Fruit fly (Drosophila melanogaster) whole organism, prepupa: ENCODE measurements around the gene Clc.

Source experiments
- Blimp-1 ChIP-seq: fragments of 200-800 bp; sonication (Bioruptor generic); optimal IDR thresholded peaks from 3 replicates; lab custom pipeline; 2017; ENCODE audit warnings: missing biosample characterization, missing genetic modification characterization, mild to moderate bottlenecking, moderate library complexity, missing genetic modification reagents
- CG11294 ChIP-seq: fragments of 200-800 bp; sonication (Bioruptor generic); IDR thresholded peaks from 2 replicates; pipeline ENCODE4 v1.3.6; 2022; ENCODE audit warnings: missing biosample characterization, missing genetic modification characterization
- CG11762 ChIP-seq: fragments of 200-800 bp; sonication (Bioruptor generic); optimal IDR thresholded peaks from 3 replicates; lab custom pipeline; 2016; ENCODE audit warnings: missing biosample characterization, missing genetic modification characterization; ENCODE audit not compliant: insufficient read depth
- CG11902 ChIP-seq: fragments of 200-800 bp; sonication (Bioruptor generic); optimal IDR thresholded peaks from 3 replicates; lab custom pipeline; 2016; ENCODE audit warnings: missing biosample characterization, missing genetic modification characterization
- CG15336 ChIP-seq: fragments of 200-800 bp; sonication (Bioruptor generic); IDR thresholded peaks from 2 replicates; pipeline ENCODE4 v1.3.6; 2022; ENCODE audit warnings: missing biosample characterization, missing genetic modification characterization
- CG16779 ChIP-seq: fragments of 200-800 bp; sonication (Bioruptor generic); optimal IDR thresholded peaks from 3 replicates; lab custom pipeline; 2017; ENCODE audit warnings: missing biosample characterization, mild to moderate bottlenecking, missing genetic modification characterization
- CG3032 ChIP-seq: fragments of 200-800 bp; optimal IDR thresholded peaks from 2 replicates; lab custom pipeline; 2019; ENCODE audit warnings: missing biosample characterization, mild to moderate bottlenecking, missing genetic modification characterization, moderate library complexity
- CG31627 ChIP-seq: fragments of 200-800 bp; sonication (Bioruptor generic); optimal IDR thresholded peaks from 3 replicates; lab custom pipeline; 2016; ENCODE audit warnings: missing biosample characterization, missing genetic modification characterization
- CG32006 ChIP-seq: fragments of 200-800 bp; sonication (Bioruptor generic); optimal IDR thresholded peaks from 3 replicates; lab custom pipeline; 2017; ENCODE audit warnings: missing biosample characterization, mild to moderate bottlenecking, missing genetic modification characterization
- CG3919 ChIP-seq: fragments of 200-800 bp; sonication (Bioruptor generic); optimal IDR thresholded peaks from 3 replicates; lab custom pipeline; 2016; ENCODE audit warnings: missing biosample characterization, missing genetic modification characterization
- CG4318 ChIP-seq: fragments of 200-800 bp; sonication (Bioruptor generic); optimal IDR thresholded peaks from 3 replicates; lab custom pipeline; 2017; ENCODE audit warnings: missing biosample characterization, mild to moderate bottlenecking, missing genetic modification characterization
- CG6163 ChIP-seq: fragments of 200-800 bp; sonication (Bioruptor generic); IDR thresholded peaks from 3 replicates; pipeline ENCODE4 v1.3.6; 2022; ENCODE audit warnings: missing biosample characterization, missing genetic modification characterization
- CG6276 ChIP-seq: fragments of 200-800 bp; sonication (Bioruptor generic); optimal IDR thresholded peaks from 2 replicates; lab custom pipeline; 2017; ENCODE audit warnings: missing biosample characterization, mild to moderate bottlenecking, missing genetic modification characterization
- CG6792 ChIP-seq: fragments of 200-800 bp; sonication (Bioruptor generic); optimal IDR thresholded peaks from 3 replicates; lab custom pipeline; 2016; ENCODE audit warnings: missing biosample characterization, missing genetic modification characterization
- CG6854 ChIP-seq: fragments of 200-800 bp; sonication (Bioruptor generic); optimal IDR thresholded peaks from 2 replicates; lab custom pipeline; 2017; ENCODE audit warnings: missing biosample characterization, mild to moderate bottlenecking, missing genetic modification characterization
- CG7368 ChIP-seq: fragments of 200-800 bp; sonication (Bioruptor generic); optimal IDR thresholded peaks from 3 replicates; lab custom pipeline; 2016; ENCODE audit warnings: missing biosample characterization, missing genetic modification characterization
- CG8319 ChIP-seq: fragments of 200-800 bp; sonication (Bioruptor generic); optimal IDR thresholded peaks from 3 replicates; lab custom pipeline; 2016; ENCODE audit warnings: missing biosample characterization, missing genetic modification characterization
- CG8632 ChIP-seq: fragments of 200-800 bp; sonication (Bioruptor generic); optimal IDR thresholded peaks from 3 replicates; lab custom pipeline; 2016; ENCODE audit warnings: missing biosample characterization, missing genetic modification characterization
- CG9139 ChIP-seq: fragments of 200-800 bp; sonication (Bioruptor generic); optimal IDR thresholded peaks from 3 replicates; lab custom pipeline; 2017; ENCODE audit warnings: missing biosample characterization, mild to moderate bottlenecking, missing genetic modification characterization
- Eip75B ChIP-seq: fragments of 200-800 bp; sonication (Bioruptor generic); optimal IDR thresholded peaks from 3 replicates; lab custom pipeline; 2016; ENCODE audit warnings: missing biosample characterization, missing genetic modification characterization
- Eip78C ChIP-seq: fragments of 200-800 bp; sonication (Bioruptor generic); peaks from one replicate; lab custom pipeline; 2016; ENCODE audit warnings: missing biosample characterization, missing genetic modification characterization
- Eip93F ChIP-seq: fragments of 200-800 bp; sonication (Bioruptor generic); optimal IDR thresholded peaks from 2 replicates; lab custom pipeline; 2016; ENCODE audit warnings: missing biosample characterization, mild to moderate bottlenecking, missing genetic modification characterization
- Ets21C ChIP-seq: fragments of 200-800 bp; sonication (Bioruptor generic); optimal IDR thresholded peaks from 3 replicates; lab custom pipeline; 2016; ENCODE audit warnings: missing biosample characterization, missing genetic modification characterization
- Ets96B ChIP-seq: fragments of 200-800 bp; optimal IDR thresholded peaks from 2 replicates; lab custom pipeline; 2019; ENCODE audit warnings: missing biosample characterization, mild to moderate bottlenecking, missing genetic modification characterization, moderate library complexity
- Gug ChIP-seq: fragments of 200-800 bp; sonication (Bioruptor generic); IDR thresholded peaks from 2 replicates; pipeline ENCODE4 v1.3.6; 2022; ENCODE audit warnings: missing biosample characterization, missing genetic modification characterization
- Hr38 ChIP-seq: sonication (Bioruptor generic); optimal IDR thresholded peaks from 2 replicates; lab custom pipeline; 2016; ENCODE audit warnings: missing biosample characterization, missing genetic modification characterization
- Hr39 ChIP-seq: fragments of 200-800 bp; sonication (Bioruptor generic); optimal IDR thresholded peaks from 2 replicates; lab custom pipeline; 2016; ENCODE audit warnings: missing biosample characterization, missing genetic modification characterization
- Hr4 ChIP-seq: fragments of 200-800 bp; sonication (Bioruptor generic); optimal IDR thresholded peaks from 3 replicates; lab custom pipeline; 2016; ENCODE audit warnings: missing biosample characterization, missing genetic modification characterization
- Lpt ChIP-seq: fragments of 200-800 bp; sonication (Bioruptor generic); optimal IDR thresholded peaks from 3 replicates; lab custom pipeline; 2016; ENCODE audit warnings: missing biosample characterization, missing genetic modification characterization
- Met ChIP-seq: fragments of 200-800 bp; sonication (Bioruptor generic); optimal IDR thresholded peaks from 3 replicates; lab custom pipeline; 2016; ENCODE audit warnings: missing biosample characterization, missing genetic modification characterization
- Sox102F ChIP-seq: fragments of 200-800 bp; sonication (Bioruptor generic); optimal IDR thresholded peaks from 2 replicates; lab custom pipeline; 2016; ENCODE audit warnings: missing biosample characterization, mild to moderate bottlenecking, missing genetic modification characterization
- Sox14 ChIP-seq: fragments of 200-800 bp; sonication (Bioruptor generic); optimal IDR thresholded peaks from 3 replicates; lab custom pipeline; 2016; ENCODE audit warnings: missing biosample characterization, missing genetic modification characterization
- Sox15 ChIP-seq: fragments of 200-800 bp; sonication (Bioruptor generic); optimal IDR thresholded peaks from 3 replicates; lab custom pipeline; 2016; ENCODE audit warnings: missing biosample characterization, missing genetic modification characterization
- achi ChIP-seq: fragments of 200-800 bp; sonication (Bioruptor generic); optimal IDR thresholded peaks from 3 replicates; lab custom pipeline; 2016; ENCODE audit warnings: missing biosample characterization, missing genetic modification characterization
- cyc ChIP-seq: fragments of 200-800 bp; sonication (Bioruptor generic); optimal IDR thresholded peaks from 3 replicates; lab custom pipeline; 2016; ENCODE audit warnings: missing biosample characterization, missing genetic modification characterization
- dac ChIP-seq: fragments of 200-800 bp; sonication (Bioruptor generic); optimal IDR thresholded peaks from 2 replicates; lab custom pipeline; 2017; ENCODE audit warnings: missing biosample characterization, mild to moderate bottlenecking, missing genetic modification characterization
- dsx ChIP-seq: fragments of 200-800 bp; optimal IDR thresholded peaks from 3 replicates; lab custom pipeline; 2019; ENCODE audit warnings: missing biosample characterization, mild to moderate bottlenecking, missing genetic modification characterization, moderate library complexity; ENCODE audit not compliant: poor library complexity, severe bottlenecking
- eg ChIP-seq: fragments of 200-800 bp; sonication (Bioruptor generic); IDR thresholded peaks from 3 replicates; pipeline ENCODE4 v1.3.6; 2022; ENCODE audit warnings: missing biosample characterization, missing genetic modification characterization
- esn ChIP-seq: fragments of 200-800 bp; sonication (Bioruptor generic); optimal IDR thresholded peaks from 2 replicates; lab custom pipeline; 2016; ENCODE audit warnings: missing biosample characterization, mild to moderate bottlenecking, missing genetic modification characterization, moderate library complexity
- fkh ChIP-seq: fragments of 200-800 bp; sonication (Bioruptor generic); optimal IDR thresholded peaks from 3 replicates; lab custom pipeline; 2017; ENCODE audit warnings: missing biosample characterization, mild to moderate bottlenecking, missing genetic modification characterization, moderate library complexity
- lz ChIP-seq: fragments of 200-800 bp; sonication (Bioruptor generic); optimal IDR thresholded peaks from 3 replicates; lab custom pipeline; 2016; ENCODE audit warnings: missing biosample characterization, missing genetic modification characterization
- salr ChIP-seq, 2 experiments: fragments of 200-800 bp; sonication (Bioruptor generic); optimal IDR thresholded peaks; 3 replicates each; lab custom pipeline; 2016 to 2018; ENCODE audit warnings: missing biosample characterization in 2 of 2, missing genetic modification characterization in 2 of 2, mild to moderate bottlenecking in 1 of 2
- ss ChIP-seq, 2 experiments: fragments of 200-800 bp; sonication (Bioruptor generic); optimal IDR thresholded peaks; 2 replicates in 1 of 2; 3 replicates in 1 of 2; lab custom pipeline; 2017 to 2018; ENCODE audit warnings: mild to moderate bottlenecking in 2 of 2, missing biosample characterization in 2 of 2, missing genetic modification characterization in 2 of 2, moderate library complexity in 1 of 2
- svp ChIP-seq: fragments of 200-800 bp; sonication (Bioruptor generic); peaks from one replicate; lab custom pipeline; 2016; ENCODE audit warnings: missing biosample characterization, missing genetic modification characterization
- topi ChIP-seq: fragments of 200-800 bp; sonication (Bioruptor generic); optimal IDR thresholded peaks from 3 replicates; lab custom pipeline; 2016; ENCODE audit warnings: missing biosample characterization, missing genetic modification characterization

Gene Clc

dm6 chr3L:20240753-20241152, at the start of gene Clc:
Gene Clc (plus strand): TSS chr3L:20241053.
- no peak for TF ChIP-seq esn (GFP tag; lab: Kevin White, UChicago)
- TF ChIP-seq dac (GFP tag; lab: Kevin White, UChicago), result no peak
- TF ChIP-seq Ets96B, result no peak
- TF ChIP-seq salr (GFP tag; optimal IDR thresholded peaks at IDR 0.05; lab: Kevin White, UChicago), result no peak
- no peak for TF ChIP-seq achi
- no peak for TF ChIP-seq CG6854
- TF ChIP-seq Eip78C, result no peak
- no peak for TF ChIP-seq CG3032 (tag; lab: Kevin White, UChicago)
- no peak for TF ChIP-seq CG7368 (GFP tag; lab: Kevin White, UChicago)
- TF ChIP-seq, all 60 proteins: peak for 0

- TF ChIP-seq lz (GFP tag; lab: Kevin White, UChicago), result no peak
These were observed 49.0 kb upstream of the Clc start for dm6 chr3L:20191848-20192247.

- TF ChIP-seq CG11294 (no peak), CG3919 (GFP tag; lab: Kevin White, UChicago) (no peak), CG7368 (GFP tag; lab: Kevin White, UChicago) (no peak), Blimp-1 (GFP tag; lab: Kevin White, UChicago) (no peak), CG32006 (GFP tag; lab: Kevin White, UChicago) (peak; percentile 27), fkh (GFP tag; lab: Kevin White, UChicago) (no peak), salr (GFP tag; optimal IDR thresholded peaks at IDR 0.05; lab: Kevin White, UChicago) (no peak), Eip93F (GFP tag; lab: Kevin White, UChicago) (no peak), Sox15 (GFP tag; lab: Kevin White, UChicago) (no peak), Ets96B (peak; percentile 5), Lpt (peak; percentile 1), CG9139 (no peak), CG8319 (GFP tag; lab: Kevin White, UChicago) (no peak), cyc (GFP tag; lab: Kevin White, UChicago) (peak; percentile 37), lz (GFP tag; lab: Kevin White, UChicago) (peak; percentile 8), Eip75B (GFP tag; lab: Kevin White, UChicago) (no peak), CG6792 (no peak), Ets21C (GFP tag; lab: Kevin White, UChicago) (no peak), achi (peak; percentile 10), Hr38 (GFP tag; lab: Kevin White, UChicago) (no peak), CG6276 (GFP tag; lab: Kevin White, UChicago) (no peak), Gug (GFP tag; lab: Robert Waterston, UW) (no peak), Eip78C (peak; percentile 77), CG6854 (no peak), CG31627 (GFP tag; lab: Kevin White, UChicago) (peak; percentile 40), CG11902 (GFP tag; lab: Kevin White, UChicago) (no peak), Met (GFP tag; lab: Kevin White, UChicago) (peak; percentile 40), CG16779 (no peak), CG3032 (tag; lab: Kevin White, UChicago) (no peak), svp (GFP tag; lab: Kevin White, UChicago) (peak; percentile 78), CG8632 (no peak), dac (GFP tag; lab: Kevin White, UChicago) (no peak), Sox14 (GFP tag; lab: Kevin White, UChicago) (peak; percentile 45), ss (GFP tag; optimal IDR thresholded peaks at IDR 0.05; lab: Kevin White, UChicago) (no peak), Hr4 (GFP tag; lab: Kevin White, UChicago) (peak; percentile 31), topi (GFP tag; lab: Kevin White, UChicago) (peak; percentile 9), CG6163 (GFP tag; lab: Robert Waterston, UW) (no peak), dsx (GFP tag; lab: Kevin White, UChicago) (no peak), Sox102F (GFP tag; lab: Kevin White, UChicago) (peak; percentile 21), Hr39 (peak; percentile 17), eg (GFP tag; lab: Robert Waterston, UW) (no peak), esn (GFP tag; lab: Kevin White, UChicago) (peak; percentile 50), CG4318 (GFP tag; lab: Kevin White, UChicago) (no peak), CG11762 (GFP tag; lab: Kevin White, UChicago) (no peak), CG15336 (no peak)
These were observed 47.7 kb upstream of the Clc start for dm6 chr3L:20192872-20193747.
